Fruit fly (Drosophila melanogaster): ENCODE measurements around the gene mthl5.

DNA sequence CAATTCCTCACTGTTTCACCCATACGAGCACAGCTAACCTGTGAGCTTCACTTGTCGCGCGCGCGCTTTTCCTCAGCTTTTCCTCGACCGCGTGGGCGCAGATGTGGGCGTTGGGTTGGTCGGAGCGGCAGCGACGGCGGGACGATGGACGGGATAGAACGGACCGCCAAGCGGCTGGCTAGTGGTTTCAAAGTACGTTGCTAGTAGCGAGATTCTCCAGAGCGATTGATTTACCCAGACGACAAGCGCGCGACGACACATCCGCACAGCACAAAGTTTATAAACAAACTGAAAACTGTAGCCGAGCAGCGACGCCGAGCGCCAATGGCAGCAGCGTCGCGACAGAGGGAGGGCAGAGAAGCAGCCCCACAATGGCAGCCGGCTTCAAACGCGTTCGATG is 17.8 kb downstream of the mthl5 start, which contains the start of gene CG6959:
- TF ChIP-seq EcR (GFP tag; optimal IDR thresholded peaks at IDR 0.05): no peak
- no peak for TF ChIP-seq CG8478 (optimal IDR thresholded peaks at IDR 0.05)
- TF ChIP-seq pan (optimal IDR thresholded peaks at IDR 0.05): no peak
- TF ChIP-seq Dll (optimal IDR thresholded peaks at IDR 0.05): peak; percentile 14

Measured in whole organism.